Worm (Caenorhabditis elegans) whole organism, young adult: ENCODE results near the gene F11E6.8.

Experiments
- B0035.1 ChIP-seq: sonication (generic microtip); optimal IDR thresholded peaks from 2 replicates; lab custom pipeline; 2016; ENCODE audit warnings: missing genetic modification characterization, mild to moderate bottlenecking, missing compliant biosample characterization, missing genotype, missing genetic modification reagents
- F33H1.4 ChIP-seq: fragments of 200-800 bp; sonication (Bioruptor generic); IDR thresholded peaks from 2 replicates; pipeline ENCODE4 v1.3.6; 2022; ENCODE audit warnings: missing genetic modification reagents, missing genetic modification characterization, missing compliant biosample characterization
- F39B2.1 ChIP-seq: fragments of 200-800 bp; sonication (Bioruptor generic); IDR thresholded peaks from 2 replicates; pipeline ENCODE4 v1.3.6; 2022; ENCODE audit warnings: missing genetic modification reagents, missing genetic modification characterization, missing compliant biosample characterization
- F49E8.2 ChIP-seq: sonication (generic microtip); optimal IDR thresholded peaks from 3 replicates; lab custom pipeline; 2017; ENCODE audit warnings: missing genetic modification characterization, mild to moderate bottlenecking, missing compliant biosample characterization, antibody characterized with exemption, moderate library complexity; ENCODE audit not compliant: insufficient read depth
- F52B5.7 ChIP-seq: sonication (generic microtip); optimal IDR thresholded peaks from 2 replicates; lab custom pipeline; 2016; ENCODE audit warnings: mild to moderate bottlenecking, missing genetic modification characterization, missing compliant biosample characterization
- Y67H2A.10 ChIP-seq: fragments of 200-800 bp; sonication (Bioruptor generic); conservative IDR thresholded peaks from 2 replicates; pipeline ENCODE4 v1.3.6; 2022; ENCODE audit warnings: missing genetic modification reagents, missing genetic modification characterization, missing compliant biosample characterization
- akir-1 ChIP-seq: fragments of 200-800 bp; sonication (Bioruptor generic); optimal IDR thresholded peaks from 2 replicates; lab custom pipeline; 2018; ENCODE audit warnings: mild to moderate bottlenecking, missing genetic modification characterization, moderate library complexity, missing compliant biosample characterization
- die-1 ChIP-seq: sonication (generic microtip); optimal IDR thresholded peaks from 2 replicates; lab custom pipeline; 2016; ENCODE audit warnings: missing genotype, mild to moderate bottlenecking, missing genetic modification characterization, missing compliant biosample characterization
- egl-18 ChIP-seq: fragments of 200-800 bp; sonication (Bioruptor generic); IDR thresholded peaks from 2 replicates; pipeline ENCODE4 v1.3.6; 2022; ENCODE audit warnings: missing genetic modification reagents, missing genetic modification characterization, missing compliant biosample characterization
- egl-44 ChIP-seq: fragments of 200-800 bp; sonication (Bioruptor generic); IDR thresholded peaks from 2 replicates; pipeline ENCODE4 v1.3.6; 2022; ENCODE audit warnings: missing genetic modification reagents, missing genetic modification characterization, missing compliant biosample characterization
- egrh-3 ChIP-seq: fragments of 200-800 bp; sonication (Bioruptor generic); IDR thresholded peaks from 2 replicates; pipeline ENCODE4 v1.3.6; 2022; ENCODE audit warnings: missing genetic modification reagents, missing genetic modification characterization, missing compliant biosample characterization
- ekl-4 ChIP-seq: fragments of 200-800 bp; sonication (Bioruptor generic); IDR thresholded peaks from 2 replicates; pipeline ENCODE4 v1.3.6; 2022; ENCODE audit warnings: missing genetic modification reagents, missing genetic modification characterization, missing compliant biosample characterization
- ets-4 ChIP-seq: fragments of 200-800 bp; sonication (Bioruptor generic); optimal IDR thresholded peaks from 2 replicates; lab custom pipeline; 2018; ENCODE audit warnings: mild to moderate bottlenecking, missing genetic modification characterization, missing compliant biosample characterization
- fkh-3 ChIP-seq: sonication (generic microtip); optimal IDR thresholded peaks from 2 replicates; lab custom pipeline; 2016; ENCODE audit warnings: mild to moderate bottlenecking, missing genetic modification characterization, missing compliant biosample characterization
- gei-17 ChIP-seq: fragments of 200-800 bp; sonication (Bioruptor generic); optimal IDR thresholded peaks from 2 replicates; lab custom pipeline; 2018; ENCODE audit warnings: mild to moderate bottlenecking, missing genetic modification characterization, missing compliant biosample characterization
- hlh-12 ChIP-seq: sonication (generic microtip); optimal IDR thresholded peaks from 2 replicates; lab custom pipeline; 2016; ENCODE audit warnings: missing genetic modification characterization, missing compliant biosample characterization
- let-526 ChIP-seq: fragments of 200-800 bp; sonication (Bioruptor generic); IDR thresholded peaks from 2 replicates; pipeline ENCODE4 v1.3.6; 2022; ENCODE audit warnings: missing genetic modification reagents, missing genetic modification characterization, missing compliant biosample characterization
- lin-35 ChIP-seq, 3 experiments: fragments of 150-350 bp in 2 of 3; sonication (generic microtip) in 1 of 3; optimal IDR thresholded peaks; 2 replicates each; lab custom pipeline; 2014 to 2018; ENCODE audit warnings: missing biosample characterization in 3 of 3, missing genetic modification characterization in 3 of 3, missing genetic modification reagents in 3 of 3
- lsl-1 ChIP-seq: fragments of 200-800 bp; sonication (Bioruptor generic); optimal IDR thresholded peaks from 2 replicates; lab custom pipeline; 2018; ENCODE audit warnings: mild to moderate bottlenecking, missing genetic modification characterization, moderate library complexity, missing compliant biosample characterization
- lsy-27 ChIP-seq: sonication (generic microtip); optimal IDR thresholded peaks from 2 replicates; lab custom pipeline; 2017; ENCODE audit warnings: missing genetic modification characterization, mild to moderate bottlenecking, missing compliant biosample characterization, antibody characterized with exemption, missing genotype, borderline replicate concordance; ENCODE audit not compliant: insufficient read depth
- nhr-27 ChIP-seq: fragments of 200-800 bp; sonication (Bioruptor generic); optimal IDR thresholded peaks from 2 replicates; lab custom pipeline; 2018; ENCODE audit warnings: mild to moderate bottlenecking, missing genetic modification characterization, moderate library complexity, missing compliant biosample characterization
- nhr-80 ChIP-seq: sonication (generic microtip); optimal IDR thresholded peaks from 2 replicates; lab custom pipeline; 2016; ENCODE audit warnings: missing genetic modification characterization, missing compliant biosample characterization
- rec-8 ChIP-seq, 2 experiments: sonication (generic microtip); optimal IDR thresholded peaks; 2 replicates each; lab custom pipeline; 2016; ENCODE audit warnings: mild to moderate bottlenecking in 2 of 2, missing genetic modification characterization in 2 of 2, missing genetic modification reagents in 2 of 2, missing genotype in 2 of 2, missing biosample characterization in 1 of 2, missing compliant biosample characterization in 1 of 2, moderate library complexity in 1 of 2
- repo-1 ChIP-seq: sonication (generic microtip); optimal IDR thresholded peaks from 2 replicates; lab custom pipeline; 2017; ENCODE audit warnings: mild to moderate bottlenecking, missing genetic modification characterization, missing compliant biosample characterization
- sdz-38 ChIP-seq: sonication (generic microtip); optimal IDR thresholded peaks from 2 replicates; lab custom pipeline; 2016; ENCODE audit warnings: missing genotype, missing genetic modification characterization, missing compliant biosample characterization
- sea-2 ChIP-seq: fragments of 200-800 bp; sonication (Bioruptor generic); IDR thresholded peaks from 2 replicates; pipeline ENCODE4 v1.3.6; 2022; ENCODE audit warnings: missing genetic modification characterization, missing compliant biosample characterization
- snpc-1.1 ChIP-seq: sonication (generic microtip); optimal IDR thresholded peaks from 2 replicates; lab custom pipeline; 2017; ENCODE audit warnings: missing genetic modification characterization, mild to moderate bottlenecking, missing compliant biosample characterization, antibody characterized with exemption, moderate library complexity, missing genotype, missing genetic modification reagents; ENCODE audit not compliant: insufficient read depth
- snpc-3.4 ChIP-seq: sonication (generic microtip); optimal IDR thresholded peaks from 2 replicates; lab custom pipeline; 2017; ENCODE audit warnings: missing genetic modification characterization, mild to moderate bottlenecking, missing compliant biosample characterization, antibody characterized with exemption, moderate library complexity, missing genotype, missing genetic modification reagents
- snpc-4 ChIP-seq, 5 experiments: fragments of 150-350 bp in 1 of 5; sonication (generic microtip) in 4 of 5; optimal IDR thresholded peaks; 2 replicates each; lab custom pipeline; 2014 to 2018; ENCODE audit warnings: missing genetic modification characterization in 5 of 5, missing biosample characterization in 3 of 5, antibody characterized with exemption in 2 of 5, mild to moderate bottlenecking in 2 of 5, missing compliant biosample characterization in 2 of 5, missing genotype in 2 of 5, moderate library complexity in 2 of 5, missing genetic modification reagents in 1 of 5
- sptf-2 ChIP-seq: fragments of 200-800 bp; sonication (Bioruptor generic); optimal IDR thresholded peaks from 2 replicates; lab custom pipeline; 2018; ENCODE audit warnings: mild to moderate bottlenecking, missing genetic modification characterization, missing compliant biosample characterization
- tbx-9 ChIP-seq: sonication (generic microtip); optimal IDR thresholded peaks from 2 replicates; lab custom pipeline; 2016; ENCODE audit warnings: borderline replicate concordance, missing genetic modification characterization, inconsistent platforms, missing compliant biosample characterization
- zim-3 ChIP-seq: sonication (generic microtip); optimal IDR thresholded peaks from 2 replicates; lab custom pipeline; 2017; ENCODE audit warnings: mild to moderate bottlenecking, missing genetic modification characterization, moderate library complexity, missing compliant biosample characterization
- ztf-26 ChIP-seq: sonication (generic microtip); optimal IDR thresholded peaks from 2 replicates; lab custom pipeline; 2017; ENCODE audit warnings: missing genetic modification characterization, missing compliant biosample characterization
- ztf-3 ChIP-seq: fragments of 200-800 bp; sonication (Bioruptor generic); optimal IDR thresholded peaks from 2 replicates; lab custom pipeline; 2018; ENCODE audit warnings: mild to moderate bottlenecking, missing genetic modification characterization, missing compliant biosample characterization

The F11E6.8 gene

DNA sequence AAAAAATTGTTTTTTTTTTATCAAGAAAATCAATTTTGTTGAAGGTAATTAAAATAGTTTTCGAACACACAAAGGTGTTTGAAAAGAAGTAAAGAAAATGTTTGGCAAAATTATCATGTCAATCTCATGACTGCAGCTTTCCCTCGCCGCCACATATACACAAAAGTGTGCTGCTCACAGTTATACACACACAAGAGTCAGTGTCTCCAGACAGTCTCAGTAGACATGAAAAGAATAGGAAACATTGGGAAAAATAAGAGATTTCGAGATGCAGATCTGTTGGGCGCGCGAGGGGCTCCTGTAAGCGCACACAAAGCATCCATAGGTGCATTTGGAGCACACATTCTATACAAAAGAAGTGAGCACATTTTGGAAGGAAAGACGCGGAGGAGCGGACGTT, 2.0 kb downstream of the F11E6.8 start:
- TF ChIP-seq egl-18 (GFP tag; lab: Robert Waterston, UW): no peak
- TF ChIP-seq nhr-80 (tag; lab: Kevin White, UChicago): peak; percentile 70
- no peak for TF ChIP-seq snpc-4 (GFP tag; optimal IDR thresholded peaks at IDR 0.05; lab: Kevin White, UChicago)
- no peak for TF ChIP-seq snpc-4 (tag; optimal IDR thresholded peaks at IDR 0.05; lab: Kevin White, UChicago)

DNA sequence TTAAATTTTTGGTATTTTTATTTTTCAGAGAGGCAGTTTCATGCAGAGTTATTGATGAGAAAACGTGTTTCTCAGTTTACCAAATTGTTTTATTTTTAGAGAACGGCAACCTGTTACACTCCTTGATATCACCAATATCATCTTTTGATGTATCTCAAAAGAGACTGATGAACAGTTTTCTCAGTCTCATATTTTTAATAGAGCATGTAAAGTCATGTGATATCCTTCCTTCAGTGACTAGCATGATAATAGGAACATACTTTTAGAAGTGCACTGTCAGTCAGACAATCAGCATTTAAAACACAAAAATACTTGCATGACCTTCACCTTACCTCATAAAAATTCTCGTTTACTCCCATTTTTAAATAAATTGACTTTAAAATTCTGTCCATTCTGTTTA, 7.8 kb downstream of the F11E6.8 start, which contains the start of gene F11E6.11:
F11E6.11 (plus strand) TSS at position 325 of the 400 bp plus-strand sequence.
- TF ChIP-seq zim-3 (tag; lab: Kevin White, UChicago) (no peak), lsl-1 (GFP tag; lab: Kevin White, UChicago) (no peak)

DNA sequence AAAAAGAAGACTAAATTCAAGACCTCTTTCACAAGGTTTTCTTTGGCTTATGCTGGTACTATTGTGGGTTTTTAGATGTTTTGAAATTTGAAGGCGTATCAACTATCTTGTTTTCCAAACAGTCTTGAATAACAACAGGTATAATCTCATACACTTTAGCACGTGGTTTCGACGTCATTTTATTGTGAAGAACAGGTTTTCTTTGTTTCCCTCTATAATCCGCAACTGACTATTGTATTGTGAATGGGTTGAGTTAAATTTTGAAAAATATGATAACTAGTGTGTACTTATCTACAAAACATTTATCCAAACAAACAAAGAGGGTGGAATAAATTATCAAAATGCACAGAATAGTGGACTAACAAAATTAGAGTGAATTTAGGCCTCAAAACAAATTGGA, 9.1 kb downstream of the F11E6.8 start:
- no peak for TF ChIP-seq fkh-3 (tag; lab: Kevin White, UChicago)
- no peak for TF ChIP-seq let-526 (GFP tag; lab: Robert Waterston, UW)
- no peak for TF ChIP-seq egrh-3 (GFP tag; lab: Robert Waterston, UW)
- no peak for TF ChIP-seq tbx-9 (tag; lab: Kevin White, UChicago)
- TF ChIP-seq gei-17 (GFP tag; lab: Kevin White, UChicago): no peak
- TF ChIP-seq akir-1 (GFP tag; lab: Kevin White, UChicago): no peak
- TF ChIP-seq ztf-3 (GFP tag; lab: Kevin White, UChicago): no peak
- TF ChIP-seq ztf-26 (tag; lab: Kevin White, UChicago): no peak
- TF ChIP-seq snpc-1.1 (tag; lab: Kevin White, UChicago): no peak
- TF ChIP-seq sdz-38 (tag; lab: Kevin White, UChicago): no peak
- no peak for TF ChIP-seq B0035.1 (tag; lab: Kevin White, UChicago)
- no peak for TF ChIP-seq die-1
- TF ChIP-seq snpc-3.4 (tag; lab: Kevin White, UChicago): no peak
- TF ChIP-seq nhr-27: no peak
- no peak for TF ChIP-seq rec-8 (tag; optimal IDR thresholded peaks at IDR 0.05; lab: Kevin White, UChicago)
- no peak for TF ChIP-seq F39B2.1
- no peak for TF ChIP-seq egl-44 (GFP tag; lab: Robert Waterston, UW)
- TF ChIP-seq F49E8.2: no peak
- no peak for TF ChIP-seq Y67H2A.10
- TF ChIP-seq, all 124 proteins: peak for 0

DNA sequence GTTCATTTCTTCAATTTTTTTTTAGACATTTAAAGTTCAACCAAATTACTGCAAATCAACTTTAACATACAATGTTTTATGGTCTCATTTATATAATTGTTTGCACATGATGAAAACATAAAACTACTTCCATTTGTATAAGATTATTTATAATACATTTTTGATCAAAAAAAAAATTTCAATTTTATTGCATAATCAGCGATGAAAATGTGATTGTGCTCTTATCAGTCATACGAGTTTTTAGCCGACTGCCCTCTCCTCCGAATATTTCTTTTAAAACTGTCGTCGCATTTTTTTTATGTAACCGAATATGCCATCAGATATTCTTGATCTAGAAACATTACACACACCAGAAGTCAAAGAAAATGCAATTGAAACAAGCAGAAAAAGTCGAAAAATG, 9.9 kb downstream of the F11E6.8 start, which contains the start of gene F08A7.1:
F08A7.1 (plus strand) TSS at position 191 of the 400 bp plus-strand sequence.
- no peak for TF ChIP-seq ekl-4 (GFP tag; lab: Robert Waterston, UW)
- peak; percentile 52 for TF ChIP-seq nhr-80 (tag; lab: Kevin White, UChicago)

DNA sequence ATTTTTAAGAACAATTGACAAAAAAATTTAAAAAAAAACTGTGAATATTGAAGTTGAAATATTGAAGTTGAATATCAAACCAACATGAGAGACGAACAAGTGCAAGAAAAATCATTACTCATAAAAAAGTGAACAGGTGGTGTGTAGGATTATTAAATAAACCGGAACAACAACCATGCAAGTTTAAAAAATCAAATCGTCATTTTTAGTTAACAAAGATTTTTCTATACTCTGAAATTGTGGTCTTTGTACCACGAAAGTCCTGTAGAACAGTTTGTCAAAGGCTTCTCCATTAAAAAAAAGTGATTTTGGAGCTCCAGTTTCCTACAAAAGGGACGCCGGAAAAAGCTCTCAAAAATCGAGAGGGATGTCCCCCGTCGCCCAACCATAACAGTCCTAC, 10.3 kb downstream of the F11E6.8 start, which contains the start of gene C06A12.19:
C06A12.19 (minus strand) TSS at position 101 of the 400 bp plus-strand sequence.
- TF ChIP-seq let-526 (GFP tag; lab: Robert Waterston, UW) (no peak), hlh-12 (tag; lab: Kevin White, UChicago) (no peak), sptf-2 (GFP tag; lab: Kevin White, UChicago) (no peak), F52B5.7 (tag; lab: Kevin White, UChicago) (no peak), repo-1 (tag; lab: Kevin White, UChicago) (no peak), snpc-4 (GFP tag; optimal IDR thresholded peaks at IDR 0.05; lab: Kevin White, UChicago) (no peak), snpc-4 (tag; optimal IDR thresholded peaks at IDR 0.05; lab: Kevin White, UChicago) (no peak), ets-4 (GFP tag; lab: Kevin White, UChicago) (no peak), lsy-27 (tag; lab: Kevin White, UChicago) (no peak), F33H1.4 (GFP tag; lab: Robert Waterston, UW) (no peak), snpc-1.1 (tag; lab: Kevin White, UChicago) (no peak), sea-2 (GFP tag; lab: Robert Waterston, UW) (no peak), lin-35 (GFP tag; optimal IDR thresholded peaks at IDR 0.05; lab: Kevin White, UChicago) (no peak)
